Fruit fly (Drosophila melanogaster) whole organism, embryonic: ENCODE measurements around the gene Mob3.

Source experiments
- B-H2 ChIP-seq: fragments of 200-800 bp; sonication (Bioruptor generic); optimal IDR thresholded peaks from 2 replicates; lab custom pipeline; 2018; ENCODE audit warnings: missing biosample characterization, mild to moderate bottlenecking, missing genetic modification characterization
- BEAF-32 ChIP-seq: fragments of 200-800 bp; sonication (Bioruptor generic); optimal IDR thresholded peaks from 3 replicates; lab custom pipeline; 2017; ENCODE audit warnings: missing biosample characterization, missing genetic modification characterization, mild to moderate bottlenecking, moderate library complexity, missing genetic modification reagents
- Bgb ChIP-seq: fragments of 200-800 bp; sonication (Bioruptor generic); IDR thresholded peaks from 2 replicates; pipeline ENCODE4 v1.3.6; 2022; ENCODE audit warnings: missing biosample characterization, missing genetic modification characterization; ENCODE audit not compliant: partially characterized antibody
- CG11085 ChIP-seq: fragments of 200-800 bp; sonication (Bioruptor generic); IDR thresholded peaks from 2 replicates; pipeline ENCODE4 v1.3.6; 2022; ENCODE audit warnings: missing biosample characterization, missing genetic modification characterization
- CG15011 ChIP-seq: fragments of 200-800 bp; sonication (Bioruptor generic); optimal IDR thresholded peaks from 3 replicates; lab custom pipeline; 2018; ENCODE audit warnings: missing biosample characterization, mild to moderate bottlenecking, missing genetic modification characterization
- CG1603 ChIP-seq: fragments of 200-800 bp; sonication (Bioruptor generic); optimal IDR thresholded peaks from 2 replicates; lab custom pipeline; 2019; ENCODE audit warnings: missing biosample characterization, mild to moderate bottlenecking, missing genetic modification characterization, moderate library complexity
- CG16815 ChIP-seq: fragments of 200-800 bp; sonication (Bioruptor generic); optimal IDR thresholded peaks from 3 replicates; lab custom pipeline; 2017; ENCODE audit warnings: missing biosample characterization, mild to moderate bottlenecking, missing genetic modification characterization
- CG17802 ChIP-seq: fragments of 200-800 bp; sonication (Bioruptor generic); optimal IDR thresholded peaks from 2 replicates; lab custom pipeline; 2018; ENCODE audit warnings: missing biosample characterization, mild to moderate bottlenecking, missing genetic modification characterization, moderate library complexity
- CG18476 ChIP-seq: fragments of 200-800 bp; sonication (Bioruptor generic); optimal IDR thresholded peaks from 2 replicates; lab custom pipeline; 2016; ENCODE audit warnings: missing biosample characterization, mild to moderate bottlenecking, missing genetic modification characterization
- CG18599 ChIP-seq: fragments of 200-800 bp; sonication (Bioruptor generic); optimal IDR thresholded peaks from 3 replicates; lab custom pipeline; 2017; ENCODE audit warnings: missing biosample characterization, missing genetic modification characterization, mild to moderate bottlenecking, moderate library complexity, missing genetic modification reagents
- CG2202 ChIP-seq: fragments of 200-800 bp; sonication (Bioruptor generic); optimal IDR thresholded peaks from 2 replicates; lab custom pipeline; 2018; ENCODE audit warnings: missing biosample characterization, mild to moderate bottlenecking, missing genetic modification characterization
- CG2678 ChIP-seq: fragments of 200-800 bp; sonication (Bioruptor generic); optimal IDR thresholded peaks from 3 replicates; lab custom pipeline; 2019; ENCODE audit warnings: missing biosample characterization, mild to moderate bottlenecking, missing genetic modification characterization, moderate library complexity
- CG3065 ChIP-seq: fragments of 200-800 bp; sonication (Bioruptor generic); optimal IDR thresholded peaks from 2 replicates; lab custom pipeline; 2016; ENCODE audit warnings: missing biosample characterization, missing genetic modification characterization
- CG31365 ChIP-seq: fragments of 200-800 bp; sonication (Bioruptor generic); optimal IDR thresholded peaks from 2 replicates; lab custom pipeline; 2018; ENCODE audit warnings: missing biosample characterization, mild to moderate bottlenecking, missing genetic modification characterization
- CG34376 ChIP-seq: fragments of 200-800 bp; sonication (Bioruptor generic); optimal IDR thresholded peaks from 2 replicates; lab custom pipeline; 2018; ENCODE audit warnings: missing biosample characterization, mild to moderate bottlenecking, missing genetic modification characterization
- CG5180 ChIP-seq: fragments of 200-800 bp; sonication (Bioruptor generic); optimal IDR thresholded peaks from 3 replicates; lab custom pipeline; 2017; ENCODE audit warnings: missing biosample characterization, missing genetic modification characterization, mild to moderate bottlenecking, moderate library complexity, missing genetic modification reagents
- CG7786 ChIP-seq: fragments of 200-800 bp; sonication (Bioruptor generic); optimal IDR thresholded peaks from 2 replicates; lab custom pipeline; 2016; ENCODE audit warnings: missing biosample characterization, missing genetic modification characterization
- CG7963 ChIP-seq: fragments of 200-800 bp; sonication (Bioruptor generic); IDR thresholded peaks from 3 replicates; pipeline ENCODE4 v1.3.6; 2022; ENCODE audit warnings: missing biosample characterization, missing genetic modification characterization; ENCODE audit not compliant: partially characterized antibody
- CG8281 ChIP-seq: fragments of 200-800 bp; sonication (Bioruptor generic); optimal IDR thresholded peaks from 2 replicates; lab custom pipeline; 2018; ENCODE audit warnings: missing biosample characterization, mild to moderate bottlenecking, missing genetic modification characterization, moderate library complexity
- CG9437 ChIP-seq: fragments of 200-800 bp; sonication (Bioruptor generic); optimal IDR thresholded peaks from 2 replicates; lab custom pipeline; 2018; ENCODE audit warnings: missing biosample characterization, mild to moderate bottlenecking, missing genetic modification characterization
- CG9817 ChIP-seq: fragments of 200-800 bp; sonication (Bioruptor generic); optimal IDR thresholded peaks from 2 replicates; lab custom pipeline; 2018; ENCODE audit warnings: missing biosample characterization, mild to moderate bottlenecking, missing genetic modification characterization, moderate library complexity
- D19A ChIP-seq: fragments of 200-800 bp; optimal IDR thresholded peaks from 3 replicates; lab custom pipeline; 2019; ENCODE audit warnings: missing biosample characterization, mild to moderate bottlenecking, missing genetic modification characterization, moderate library complexity
- Dip3 ChIP-seq: fragments of 200-800 bp; sonication (Bioruptor generic); optimal IDR thresholded peaks from 3 replicates; lab custom pipeline; 2016; ENCODE audit warnings: missing biosample characterization, missing genetic modification characterization
- ERR ChIP-seq: fragments of 200-800 bp; sonication (Bioruptor generic); optimal IDR thresholded peaks from 2 replicates; lab custom pipeline; 2016; ENCODE audit warnings: missing biosample characterization, missing genetic modification characterization
- HLH3B ChIP-seq: fragments of 200-800 bp; sonication (Bioruptor generic); IDR thresholded peaks from 2 replicates; pipeline ENCODE4 v1.3.6; 2022; ENCODE audit warnings: missing biosample characterization, missing genetic modification characterization
- Hr78 ChIP-seq, 2 experiments: fragments of 200-800 bp in 1 of 2; fragments of >200 bp in 1 of 2; sonication (Bioruptor generic) in 1 of 2; optimal IDR thresholded peaks; 2 replicates each; lab custom pipeline; 2017 to 2019; ENCODE audit warnings: missing biosample characterization in 2 of 2, missing genetic modification characterization in 2 of 2, mild to moderate bottlenecking in 1 of 2, moderate library complexity in 1 of 2
- Opbp ChIP-seq: fragments of 200-800 bp; sonication (Bioruptor generic); IDR thresholded peaks from 3 replicates; pipeline ENCODE4 v1.3.6; 2022; ENCODE audit warnings: missing biosample characterization, missing genetic modification characterization; ENCODE audit not compliant: partially characterized antibody
- YL-1 ChIP-seq: fragments of 200-800 bp; sonication (Bioruptor generic); optimal IDR thresholded peaks from 3 replicates; lab custom pipeline; 2017; ENCODE audit warnings: missing biosample characterization, mild to moderate bottlenecking, missing genetic modification characterization
- ase ChIP-seq: fragments of 200-800 bp; sonication (Bioruptor generic); IDR thresholded peaks from 3 replicates; pipeline ENCODE4 v1.3.6; 2022; ENCODE audit warnings: missing biosample characterization, missing genetic modification characterization
- bbx ChIP-seq: fragments of 200-800 bp; sonication (Bioruptor generic); IDR thresholded peaks from 2 replicates; pipeline ENCODE4 v1.3.6; 2022; ENCODE audit warnings: missing biosample characterization, missing genetic modification characterization; ENCODE audit not compliant: partially characterized antibody
- bowl ChIP-seq: fragments of 200-800 bp; sonication (Bioruptor generic); IDR thresholded peaks from 2 replicates; pipeline ENCODE4 v1.3.6; 2022; ENCODE audit warnings: missing biosample characterization, missing genetic modification characterization
- cad ChIP-seq: fragments of >200 bp; optimal IDR thresholded peaks from 2 replicates; lab custom pipeline; 2017; ENCODE audit warnings: missing biosample characterization, missing genetic modification characterization
- crol ChIP-seq: fragments of 200-800 bp; sonication (Bioruptor generic); IDR thresholded peaks from 2 replicates; pipeline ENCODE4 v1.3.6; 2022; ENCODE audit warnings: missing biosample characterization, missing genetic modification characterization
- esg ChIP-seq: fragments of 200-800 bp; sonication (Bioruptor generic); conservative IDR thresholded peaks from 2 replicates; pipeline ENCODE4 v1.3.6; 2022; ENCODE audit warnings: missing biosample characterization, missing genetic modification characterization
- ftz-f1 ChIP-seq: fragments of 200-800 bp; sonication (Bioruptor generic); optimal IDR thresholded peaks from 2 replicates; lab custom pipeline; 2016; ENCODE audit warnings: missing biosample characterization, missing genetic modification characterization
- gem ChIP-seq: fragments of 200-800 bp; sonication (Bioruptor generic); optimal IDR thresholded peaks from 2 replicates; lab custom pipeline; 2019; ENCODE audit warnings: missing biosample characterization, mild to moderate bottlenecking, missing genetic modification characterization, moderate library complexity
- h ChIP-seq: fragments of >200 bp; optimal IDR thresholded peaks from 2 replicates; lab custom pipeline; 2017
- her ChIP-seq: fragments of 200-800 bp; sonication (Bioruptor generic); optimal IDR thresholded peaks from 2 replicates; lab custom pipeline; 2016; ENCODE audit warnings: missing biosample characterization, missing genetic modification characterization
- hth ChIP-seq: fragments of >200 bp; optimal IDR thresholded peaks from 2 replicates; lab custom pipeline; 2017; ENCODE audit warnings: inconsistent platforms
- klu ChIP-seq: fragments of 200-800 bp; sonication (Bioruptor generic); IDR thresholded peaks from 2 replicates; pipeline ENCODE4 v1.3.6; 2022; ENCODE audit warnings: missing biosample characterization, missing genetic modification characterization
- lov ChIP-seq, 2 experiments: fragments of 200-800 bp in 1 of 2; fragments of >200 bp in 1 of 2; sonication (Bioruptor generic) in 1 of 2; IDR thresholded peaks in 1 of 2; optimal IDR thresholded peaks in 1 of 2; 2 replicates in 1 of 2; 3 replicates in 1 of 2; pipeline versions ENCODE4 v1.3.6 to Lab custom; 2017 to 2022; ENCODE audit warnings: missing biosample characterization in 1 of 2, missing genetic modification characterization in 1 of 2
- mam ChIP-seq: fragments of 200-800 bp; sonication (Bioruptor generic); optimal IDR thresholded peaks from 3 replicates; lab custom pipeline; 2016; ENCODE audit warnings: missing biosample characterization, missing genetic modification characterization
- pita ChIP-seq: fragments of 200-800 bp; sonication (Bioruptor generic); optimal IDR thresholded peaks from 2 replicates; lab custom pipeline; 2017; ENCODE audit warnings: missing biosample characterization, mild to moderate bottlenecking, missing genetic modification characterization
- row ChIP-seq: fragments of 200-800 bp; sonication (Bioruptor generic); IDR thresholded peaks from 3 replicates; pipeline ENCODE4 v1.3.6; 2022; ENCODE audit warnings: missing biosample characterization, missing genetic modification characterization
- slou ChIP-seq: fragments of 200-800 bp; sonication (Bioruptor generic); optimal IDR thresholded peaks from 3 replicates; lab custom pipeline; 2016; ENCODE audit warnings: missing biosample characterization, missing genetic modification characterization
- sna ChIP-seq: fragments of 200-800 bp; sonication (Bioruptor generic); IDR thresholded peaks from 2 replicates; pipeline ENCODE4 v1.3.6; 2022; ENCODE audit warnings: missing biosample characterization, missing genetic modification characterization; ENCODE audit not compliant: partially characterized antibody
- sob ChIP-seq: fragments of 200-800 bp; sonication (Bioruptor generic); IDR thresholded peaks from 2 replicates; pipeline ENCODE4 v1.3.6; 2022; ENCODE audit warnings: missing biosample characterization, missing genetic modification characterization
- stwl ChIP-seq: fragments of 200-800 bp; sonication (Bioruptor generic); optimal IDR thresholded peaks from 3 replicates; lab custom pipeline; 2018; ENCODE audit warnings: missing biosample characterization, mild to moderate bottlenecking, missing genetic modification characterization, moderate library complexity
- trem ChIP-seq: fragments of 200-800 bp; optimal IDR thresholded peaks from 3 replicates; lab custom pipeline; 2019; ENCODE audit warnings: missing biosample characterization, mild to moderate bottlenecking, missing genetic modification characterization, moderate library complexity
- unc-4 ChIP-seq: fragments of 200-800 bp; sonication (Bioruptor generic); IDR thresholded peaks from 2 replicates; pipeline ENCODE4 v1.3.6; 2022; ENCODE audit warnings: missing biosample characterization, missing genetic modification characterization; ENCODE audit not compliant: partially characterized antibody

Gene Mob3

dm6 chr2L:10265129-10265528 is at the start of gene Mob3 (continued):
- no peak for TF ChIP-seq esg (GFP tag; lab: Robert Waterston, UW)
- TF ChIP-seq CG3065 (GFP tag; lab: Kevin White, UChicago): no peak
- TF ChIP-seq Hr78 (GFP tag; optimal IDR thresholded peaks at IDR 0.05; lab: Kevin White, UChicago): no peak
- TF ChIP-seq CG17802 (tag; lab: Kevin White, UChicago): no peak
- no peak for TF ChIP-seq CG18476 (GFP tag; lab: Kevin White, UChicago)
- peak; percentile 34; the same call in 1 of the 2 replicates for TF ChIP-seq bbx (GFP tag; lab: Robert Waterston, UW)
- no peak for TF ChIP-seq klu
- TF ChIP-seq ERR (GFP tag; lab: Kevin White, UChicago): no peak
- no peak for TF ChIP-seq CG31365 (tag; lab: Kevin White, UChicago)
- no peak for TF ChIP-seq CG18599 (GFP tag; lab: Kevin White, UChicago)
- TF ChIP-seq CG16815: no peak
- TF ChIP-seq CG9817: no peak
- peak; percentile 54; the same call in 1 of the 2 replicates for TF ChIP-seq Bgb (GFP tag; lab: Robert Waterston, UW)
- peak; percentile 35; the same call in 1 of the 2 replicates for TF ChIP-seq unc-4
- 0 out of 2 replicates have a peak, but pooled peaks have one; percentile 24 for TF ChIP-seq sna (GFP tag; lab: Robert Waterston, UW)
- no peak for TF ChIP-seq CG7963 (GFP tag; lab: Robert Waterston, UW)
- peak; percentile 42; the same call in 1 of the 3 replicates for TF ChIP-seq row (GFP tag; lab: Robert Waterston, UW)
- TF ChIP-seq gem (tag; lab: Kevin White, UChicago): no peak
- no peak for TF ChIP-seq CG11085 (GFP tag; lab: Robert Waterston, UW)
- peak; percentile 53 for TF ChIP-seq YL-1
- TF ChIP-seq B-H2 (GFP tag; lab: Kevin White, UChicago): no peak
- no peak for TF ChIP-seq HLH3B (GFP tag; lab: Robert Waterston, UW)
- TF ChIP-seq mam: no peak
- no peak for TF ChIP-seq cad (GFP tag; lab: Kevin White, UChicago)
- peak; percentile 0 for TF ChIP-seq CG34376 (GFP tag; lab: Kevin White, UChicago)
- TF ChIP-seq CG15011 (GFP tag; lab: Kevin White, UChicago): no peak
- no peak for TF ChIP-seq slou
- TF ChIP-seq CG1603 (tag; lab: Kevin White, UChicago): peak; percentile 82
- no peak for TF ChIP-seq h
- no peak for TF ChIP-seq crol (GFP tag; lab: Robert Waterston, UW)
- no peak for TF ChIP-seq ase (GFP tag; lab: Robert Waterston, UW)
- TF ChIP-seq sob (GFP tag; lab: Robert Waterston, UW): no peak
- no peak for TF ChIP-seq hth
- peak; percentile 23 for TF ChIP-seq trem (tag; lab: Kevin White, UChicago)
- TF ChIP-seq pita: no peak
- no peak for TF ChIP-seq bowl (GFP tag; lab: Robert Waterston, UW)
- TF ChIP-seq CG2678: no peak
- TF ChIP-seq D19A (tag; lab: Kevin White, UChicago): no peak
- TF ChIP-seq CG5180 (GFP tag; lab: Kevin White, UChicago): no peak
- no peak for TF ChIP-seq Dip3 (GFP tag; lab: Kevin White, UChicago)
- no peak for TF ChIP-seq CG2202 (tag; lab: Kevin White, UChicago)
- no peak for TF ChIP-seq ftz-f1 (GFP tag; lab: Kevin White, UChicago)
- peak; percentile 63 for TF ChIP-seq BEAF-32 (GFP tag; lab: Kevin White, UChicago)
- no peak for TF ChIP-seq CG7786 (GFP tag; lab: Kevin White, UChicago)
- no peak for TF ChIP-seq her
- no peak for TF ChIP-seq lov (optimal IDR thresholded peaks at IDR 0.05; lab: Kevin White, UChicago)
- no peak for TF ChIP-seq lov (GFP tag; IDR thresholded peaks at IDR 0.05; lab: Robert Waterston, UW)
- TF ChIP-seq CG9437 (GFP tag; lab: Kevin White, UChicago): no peak
- peak; percentile 55; the same call in 1 of the 3 replicates for TF ChIP-seq Opbp
- TF ChIP-seq CG8281 (tag; lab: Kevin White, UChicago): no peak
- peak; percentile 30 for TF ChIP-seq stwl (tag; lab: Kevin White, UChicago)
